Fruit fly (Drosophila melanogaster) Kc167 (cell line): Measurements from ENCODE around the gene Rel.

ENCODE experiments used
- h ChIP-seq: fragments of >200 bp; optimal IDR thresholded peaks from 3 replicates; lab custom pipeline; 2018; ENCODE audit warnings: missing external identifiers
- insv ChIP-seq: fragments of >200 bp; optimal IDR thresholded peaks from 3 replicates; lab custom pipeline; 2018; ENCODE audit warnings: missing external identifiers
- psq ChIP-seq: fragments of >200 bp; optimal IDR thresholded peaks from 2 replicates; lab custom pipeline; 2017; ENCODE audit warnings: missing external identifiers
- ttk ChIP-seq: sonication (Bioruptor generic); optimal IDR thresholded peaks from 2 replicates; lab custom pipeline; 2017; ENCODE audit warnings: missing external identifiers

DNA sequence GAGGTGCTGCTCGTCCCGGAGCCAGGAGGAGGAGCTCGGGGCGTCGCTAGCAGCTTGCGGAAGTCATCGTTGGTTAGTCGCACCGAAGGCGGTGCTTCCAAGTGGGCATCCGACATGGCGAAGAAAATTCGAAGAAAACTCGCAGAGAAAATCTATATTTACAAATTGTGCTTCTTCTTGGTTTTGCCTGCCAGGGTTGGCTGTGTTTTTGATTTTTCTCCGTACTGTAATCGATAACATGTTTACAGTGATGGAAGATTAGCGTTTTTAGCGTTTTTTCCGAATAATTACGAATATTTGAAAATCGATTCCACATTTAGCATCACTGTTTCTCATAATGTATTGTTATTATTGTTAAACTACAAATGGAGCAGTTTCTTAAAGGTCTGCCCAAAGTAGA lies 17.1 kb upstream of the Rel start, which contains the start of the genes beag and Ada:
- TF ChIP-seq psq (lab: Kevin White, UChicago) (no peak), h (lab: Kevin White, UChicago) (no peak), ttk (lab: Kevin White, UChicago) (no peak), insv (lab: Kevin White, UChicago) (no peak)
